Fruit fly (Drosophila melanogaster) whole organism, embryonic: ENCODE data around the gene sob.

Source experiments
- Atf3 ChIP-seq: fragments of 200-800 bp; sonication (Bioruptor generic); optimal IDR thresholded peaks from 3 replicates; lab custom pipeline; 2016; ENCODE audit warnings: missing biosample characterization, missing genetic modification characterization
- Atf6 ChIP-seq: fragments of 200-800 bp; sonication (Bioruptor generic); IDR thresholded peaks from 2 replicates; pipeline ENCODE4 v1.3.6; 2022; ENCODE audit warnings: missing biosample characterization, missing genetic modification characterization
- CG10431 ChIP-seq: fragments of 200-800 bp; sonication (Bioruptor generic); optimal IDR thresholded peaks from 3 replicates; lab custom pipeline; 2018; ENCODE audit warnings: missing biosample characterization, mild to moderate bottlenecking, missing genetic modification characterization
- CG10959 ChIP-seq: fragments of 200-800 bp; sonication (Bioruptor generic); IDR thresholded peaks from 2 replicates; pipeline ENCODE4 v1.3.6; 2022; ENCODE audit warnings: missing biosample characterization, missing genetic modification characterization
- CG10979 ChIP-seq: fragments of 200-800 bp; sonication (Bioruptor generic); optimal IDR thresholded peaks from 2 replicates; lab custom pipeline; 2018; ENCODE audit warnings: missing biosample characterization, mild to moderate bottlenecking, missing genetic modification characterization, moderate library complexity
- CG11247 ChIP-seq: fragments of 200-800 bp; sonication (Bioruptor generic); IDR thresholded peaks from 2 replicates; pipeline ENCODE4 v1.3.6; 2022; ENCODE audit warnings: missing biosample characterization, missing genetic modification characterization
- CG1233 ChIP-seq: fragments of 200-800 bp; sonication (Bioruptor generic); optimal IDR thresholded peaks from 4 replicates; lab custom pipeline; 2018; ENCODE audit warnings: missing biosample characterization, mild to moderate bottlenecking, missing genetic modification characterization
- CG13296 ChIP-seq: fragments of 200-800 bp; sonication (Bioruptor generic); optimal IDR thresholded peaks from 3 replicates; lab custom pipeline; 2018; ENCODE audit warnings: missing biosample characterization, mild to moderate bottlenecking, missing genetic modification characterization
- CG14050 ChIP-seq: fragments of 200-800 bp; sonication (Bioruptor generic); IDR thresholded peaks from 3 replicates; pipeline ENCODE4 v1.3.6; 2022; ENCODE audit warnings: missing biosample characterization, missing genetic modification characterization
- CG14441 ChIP-seq: fragments of 200-800 bp; sonication (Bioruptor generic); IDR thresholded peaks from 2 replicates; pipeline ENCODE4 v1.3.6; 2022; ENCODE audit warnings: missing biosample characterization, missing genetic modification characterization
- CG15011 ChIP-seq: fragments of 200-800 bp; sonication (Bioruptor generic); optimal IDR thresholded peaks from 3 replicates; lab custom pipeline; 2018; ENCODE audit warnings: missing biosample characterization, mild to moderate bottlenecking, missing genetic modification characterization
- CG15073 ChIP-seq: fragments of 200-800 bp; sonication (Bioruptor generic); optimal IDR thresholded peaks from 2 replicates; lab custom pipeline; 2016; ENCODE audit warnings: missing biosample characterization, missing genetic modification characterization
- CG1529 ChIP-seq: fragments of 200-800 bp; sonication (Bioruptor generic); optimal IDR thresholded peaks from 3 replicates; lab custom pipeline; 2018; ENCODE audit warnings: missing biosample characterization, missing genetic modification characterization
- CG17359 ChIP-seq: fragments of 200-800 bp; sonication (Bioruptor generic); optimal IDR thresholded peaks from 3 replicates; lab custom pipeline; 2018; ENCODE audit warnings: missing biosample characterization, mild to moderate bottlenecking, missing genetic modification characterization, moderate library complexity
- CG17361 ChIP-seq: fragments of 200-800 bp; sonication (Bioruptor generic); IDR thresholded peaks from 3 replicates; pipeline ENCODE4 v1.3.6; 2022; ENCODE audit warnings: missing biosample characterization, missing genetic modification characterization
- CG17385 ChIP-seq: fragments of 200-800 bp; sonication (Bioruptor generic); optimal IDR thresholded peaks from 3 replicates; lab custom pipeline; 2018; ENCODE audit warnings: missing biosample characterization, mild to moderate bottlenecking, missing genetic modification characterization
- CG33213 ChIP-seq: fragments of 200-800 bp; sonication (Bioruptor generic); optimal IDR thresholded peaks from 3 replicates; lab custom pipeline; 2016; ENCODE audit warnings: missing biosample characterization, missing genetic modification characterization
- CG42726 ChIP-seq: fragments of 200-800 bp; sonication (Bioruptor generic); IDR thresholded peaks from 2 replicates; pipeline ENCODE4 v1.3.6; 2022; ENCODE audit warnings: missing biosample characterization, missing genetic modification characterization; ENCODE audit not compliant: partially characterized antibody
- CG4328 ChIP-seq: fragments of 200-800 bp; sonication (Bioruptor generic); optimal IDR thresholded peaks from 3 replicates; lab custom pipeline; 2017; ENCODE audit warnings: missing biosample characterization, missing genetic modification reagents, missing genetic modification characterization
- CG4404 ChIP-seq: fragments of 200-800 bp; sonication (Bioruptor generic); IDR thresholded peaks from 2 replicates; pipeline ENCODE4 v1.3.6; 2022; ENCODE audit warnings: missing biosample characterization, missing genetic modification characterization
- CG6791 ChIP-seq: fragments of 200-800 bp; sonication (Bioruptor generic); IDR thresholded peaks from 3 replicates; pipeline ENCODE4 v1.3.6; 2022; ENCODE audit warnings: missing biosample characterization, missing genetic modification characterization; ENCODE audit not compliant: partially characterized antibody
- CG7786 ChIP-seq: fragments of 200-800 bp; sonication (Bioruptor generic); optimal IDR thresholded peaks from 2 replicates; lab custom pipeline; 2016; ENCODE audit warnings: missing biosample characterization, missing genetic modification characterization
- CG7987 ChIP-seq: fragments of 200-800 bp; sonication (Bioruptor generic); optimal IDR thresholded peaks from 2 replicates; lab custom pipeline; 2018; ENCODE audit warnings: missing biosample characterization, mild to moderate bottlenecking, missing genetic modification characterization, moderate library complexity
- CG8290 ChIP-seq, 3 experiments: fragments of 200-800 bp; sonication (Bioruptor generic); optimal IDR thresholded peaks; 2 replicates each; lab custom pipeline; 2016 to 2019; ENCODE audit warnings: missing biosample characterization in 3 of 3, missing genetic modification characterization in 3 of 3, mild to moderate bottlenecking in 2 of 3, moderate library complexity in 1 of 3
- CG8359 ChIP-seq: fragments of 200-800 bp; sonication (Bioruptor generic); optimal IDR thresholded peaks from 2 replicates; lab custom pipeline; 2017; ENCODE audit warnings: missing biosample characterization, mild to moderate bottlenecking, missing genetic modification characterization, borderline replicate concordance
- Camta ChIP-seq: fragments of 200-800 bp; sonication (Bioruptor generic); optimal IDR thresholded peaks from 2 replicates; lab custom pipeline; 2016; ENCODE audit warnings: missing biosample characterization, missing genetic modification characterization
- CkIIα-i1 ChIP-seq: fragments of 200-800 bp; sonication (Bioruptor generic); IDR thresholded peaks from 2 replicates; pipeline ENCODE4 v1.3.6; 2022; ENCODE audit warnings: missing biosample characterization, missing genetic modification characterization
- CoRest ChIP-seq: fragments of 200-800 bp; sonication (Bioruptor generic); optimal IDR thresholded peaks from 3 replicates; lab custom pipeline; 2018; ENCODE audit warnings: missing biosample characterization, mild to moderate bottlenecking, missing genetic modification characterization, moderate library complexity
- HHEX ChIP-seq: fragments of 200-800 bp; sonication (Bioruptor generic); optimal IDR thresholded peaks from 3 replicates; lab custom pipeline; 2017; ENCODE audit warnings: missing biosample characterization, mild to moderate bottlenecking, missing genetic modification characterization, missing genetic modification reagents
- HmgD ChIP-seq: fragments of 200-800 bp; sonication (Bioruptor generic); optimal IDR thresholded peaks from 3 replicates; lab custom pipeline; 2016; ENCODE audit warnings: missing biosample characterization, missing genetic modification characterization
- Kr ChIP-seq: fragments of 200-800 bp; sonication (Bioruptor generic); optimal IDR thresholded peaks from 2 replicates; lab custom pipeline; 2017; ENCODE audit warnings: missing biosample characterization, mild to moderate bottlenecking, missing genetic modification characterization
- Lim3 ChIP-seq: fragments of 200-800 bp; sonication (Bioruptor generic); IDR thresholded peaks from 2 replicates; pipeline ENCODE4 v1.3.6; 2022; ENCODE audit warnings: missing biosample characterization, missing genetic modification characterization
- Nf-YA ChIP-seq: fragments of 200-800 bp; sonication (Bioruptor generic); IDR thresholded peaks from 2 replicates; pipeline ENCODE4 v1.3.6; 2022; ENCODE audit warnings: missing biosample characterization, missing genetic modification characterization
- Usf ChIP-seq: fragments of 200-800 bp; sonication (Bioruptor generic); optimal IDR thresholded peaks from 2 replicates; lab custom pipeline; 2017; ENCODE audit warnings: missing genotype, missing biosample characterization, missing genetic modification characterization
- ara ChIP-seq: fragments of 200-800 bp; sonication (Bioruptor generic); IDR thresholded peaks from 2 replicates; pipeline ENCODE4 v1.3.6; 2022; ENCODE audit warnings: missing biosample characterization, missing genetic modification characterization
- corto ChIP-seq: fragments of 200-800 bp; sonication (Bioruptor generic); optimal IDR thresholded peaks from 2 replicates; lab custom pipeline; 2016; ENCODE audit warnings: missing biosample characterization, mild to moderate bottlenecking, missing genetic modification characterization, moderate library complexity
- croc ChIP-seq: fragments of 200-800 bp; sonication (Bioruptor generic); conservative IDR thresholded peaks from 3 replicates; pipeline ENCODE4 v1.3.6; 2022; ENCODE audit warnings: missing biosample characterization, missing genetic modification characterization
- dm ChIP-seq: fragments of 200-800 bp; sonication (Bioruptor generic); optimal IDR thresholded peaks from 3 replicates; lab custom pipeline; 2016; ENCODE audit warnings: missing biosample characterization, missing genetic modification characterization
- dpn ChIP-seq, 2 experiments: fragments of 200-800 bp; sonication (Bioruptor generic); optimal IDR thresholded peaks; 3 replicates each; lab custom pipeline; 2016; ENCODE audit warnings: missing biosample characterization in 2 of 2, missing genetic modification characterization in 2 of 2
- exex ChIP-seq: fragments of 200-800 bp; sonication (Bioruptor generic); optimal IDR thresholded peaks from 4 replicates; lab custom pipeline; 2018; ENCODE audit warnings: missing biosample characterization, mild to moderate bottlenecking, missing genetic modification characterization, moderate library complexity
- lbe ChIP-seq: fragments of 200-800 bp; sonication (Bioruptor generic); optimal IDR thresholded peaks from 2 replicates; lab custom pipeline; 2016; ENCODE audit warnings: missing biosample characterization, mild to moderate bottlenecking, missing genetic modification characterization
- nau ChIP-seq: fragments of 200-800 bp; sonication (Bioruptor generic); optimal IDR thresholded peaks from 3 replicates; lab custom pipeline; 2017; ENCODE audit warnings: missing biosample characterization, mild to moderate bottlenecking, missing genetic modification characterization, missing genetic modification reagents
- nom ChIP-seq: fragments of 200-800 bp; sonication (Bioruptor generic); optimal IDR thresholded peaks from 2 replicates; lab custom pipeline; 2017; ENCODE audit warnings: missing biosample characterization, missing genetic modification characterization, mild to moderate bottlenecking, moderate library complexity, missing genetic modification reagents
- peb ChIP-seq: fragments of 200-800 bp; sonication (Bioruptor generic); IDR thresholded peaks from 2 replicates; pipeline ENCODE4 v1.3.6; 2022; ENCODE audit warnings: missing biosample characterization, missing genetic modification characterization
- pnt ChIP-seq: fragments of 200-800 bp; sonication (Bioruptor generic); optimal IDR thresholded peaks from 3 replicates; lab custom pipeline; 2016; ENCODE audit warnings: missing biosample characterization, missing genetic modification characterization
- sens ChIP-seq: fragments of 200-800 bp; sonication (Bioruptor generic); peaks from one replicate; lab custom pipeline; 2016; ENCODE audit warnings: missing biosample characterization, missing genetic modification characterization
- sim ChIP-seq: fragments of 200-800 bp; sonication (Bioruptor generic); IDR thresholded peaks from 2 replicates; pipeline ENCODE4 v1.3.6; 2022; ENCODE audit warnings: missing biosample characterization, missing genetic modification characterization
- tna ChIP-seq: fragments of 200-800 bp; sonication (Bioruptor generic); IDR thresholded peaks from 2 replicates; pipeline ENCODE4 v1.3.6; 2022; ENCODE audit warnings: missing biosample characterization, missing genetic modification characterization; ENCODE audit not compliant: partially characterized antibody
- zen ChIP-seq: fragments of 200-800 bp; sonication (Bioruptor generic); optimal IDR thresholded peaks from 3 replicates; lab custom pipeline; 2018; ENCODE audit warnings: missing biosample characterization, mild to moderate bottlenecking, missing genetic modification characterization, moderate library complexity
- zf30C ChIP-seq: fragments of 200-800 bp; sonication (Bioruptor generic); optimal IDR thresholded peaks from 3 replicates; lab custom pipeline; 2018; ENCODE audit warnings: missing biosample characterization, mild to moderate bottlenecking, missing genetic modification characterization

sob gene

DNA sequence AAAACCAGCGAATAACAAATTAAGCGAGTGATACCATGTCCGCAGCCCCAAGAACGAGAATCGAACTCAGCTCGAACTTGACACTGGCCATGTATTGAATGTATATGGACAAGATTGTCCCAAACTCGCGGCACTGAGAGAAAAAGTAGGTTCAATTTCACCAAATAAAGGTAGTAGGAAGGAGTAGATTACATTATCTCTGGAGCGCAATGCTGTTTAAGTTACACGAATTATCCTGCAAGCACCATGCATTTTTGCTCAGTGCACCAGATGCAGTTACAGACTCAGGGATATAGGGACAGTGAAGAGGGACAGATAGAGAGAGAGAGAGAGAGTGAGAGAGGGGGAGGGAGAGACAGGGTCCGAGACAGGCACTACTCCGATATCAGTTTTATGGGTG lies 13.4 kb upstream of the sob start (continued):
- TF ChIP-seq sens (GFP tag; lab: Kevin White, UChicago) (peak; percentile 93), ara (peak; percentile 71), Atf3 (peak; percentile 41), CG8359 (GFP tag; lab: Kevin White, UChicago) (peak; percentile 13), corto (GFP tag; lab: Kevin White, UChicago) (peak; percentile 8), CG4328 (GFP tag; lab: Kevin White, UChicago) (no peak), CG1233 (GFP tag; lab: Kevin White, UChicago) (peak; percentile 32), Lim3 (no peak), CG7987 (GFP tag; lab: Kevin White, UChicago) (no peak), CG14050 (GFP tag; lab: Robert Waterston, UW) (no peak), CG17385 (GFP tag; lab: Kevin White, UChicago) (no peak), CkIIα-i1 (no peak), nom (GFP tag; lab: Kevin White, UChicago) (peak; percentile 66), CG10959 (peak; percentile 78), CG7786 (peak; percentile 60), CG15073 (GFP tag; lab: Kevin White, UChicago) (no peak), CG15011 (GFP tag; lab: Kevin White, UChicago) (no peak), CG6791 (GFP tag; lab: Robert Waterston, UW) (no peak), dpn (GFP tag; optimal IDR thresholded peaks at IDR 0.05; lab: Kevin White, UChicago) (peak; percentile 23 to 38), CG42726 (GFP tag; lab: Robert Waterston, UW) (no peak), CG17361 (GFP tag; lab: Robert Waterston, UW) (peak; percentile 56; the same call in 2 of the 3 replicates), Nf-YA (0 out of 2 replicates have a peak, but pooled peaks have one; percentile 22), sim (GFP tag; lab: Robert Waterston, UW) (peak; percentile 55; the same call in 1 of the 2 replicates), CoRest (tag; lab: Kevin White, UChicago) (peak; percentile 9), CG33213 (peak; percentile 11), Kr (GFP tag; lab: Kevin White, UChicago) (no peak), CG8290 (GFP tag; optimal IDR thresholded peaks at IDR 0.05; lab: Kevin White, UChicago) (no peak), CG8290 (tag; optimal IDR thresholded peaks at IDR 0.05; lab: Kevin White, UChicago) (peak in 1 of 2 experiments; percentile 38), CG11247 (GFP tag; lab: Robert Waterston, UW) (no peak), HmgD (peak; percentile 8), HHEX (GFP tag; lab: Kevin White, UChicago) (no peak), CG4404 (peak; percentile 74), dm (GFP tag; lab: Kevin White, UChicago) (peak; percentile 36), zen (tag; lab: Kevin White, UChicago) (peak; percentile 65), peb (GFP tag; lab: Robert Waterston, UW) (0 out of 2 replicates have a peak, but pooled peaks have one; percentile 22), zf30C (GFP tag; lab: Kevin White, UChicago) (peak; percentile 83), nau (GFP tag; lab: Kevin White, UChicago) (no peak), CG10979 (tag; lab: Kevin White, UChicago) (peak; percentile 72), CG10431 (GFP tag; lab: Kevin White, UChicago) (no peak), lbe (GFP tag; lab: Kevin White, UChicago) (peak; percentile 48), CG13296 (GFP tag; lab: Kevin White, UChicago) (no peak), tna (GFP tag; lab: Robert Waterston, UW) (no peak), CG1529 (GFP tag; lab: Kevin White, UChicago) (peak; percentile 19), CG14441 (GFP tag; lab: Robert Waterston, UW) (no peak), croc (GFP tag; lab: Robert Waterston, UW) (0 out of 3 replicates have a peak, but pooled peaks have one; percentile 23), Atf6 (GFP tag; lab: Robert Waterston, UW) (no peak), Camta (peak; percentile 2), exex (tag; lab: Kevin White, UChicago) (no peak), pnt (peak; percentile 71), Usf (peak; percentile 31), CG17359 (tag; lab: Kevin White, UChicago) (peak; percentile 32)
